Fruit fly (Drosophila melanogaster): ENCODE data around the gene CG42832.
A peak's percentile ranks its signal among the peaks of the same experiment; 100 is the strongest.

The CG42832 gene

dm6 chr3L:11648410-11648809, 38.5 kb downstream of the CG42832 start, which contains the start of the genes RIOK1 and Polr3H (continued):
- TF ChIP-seq tll (GFP tag; optimal IDR thresholded peaks at IDR 0.05) (no peak), gro (GFP tag; optimal IDR thresholded peaks at IDR 0.05) (peak; percentile 80), cato (GFP tag; optimal IDR thresholded peaks at IDR 0.05; ENCODE audit: borderline replicate concordance) (peak; percentile 41), ac (GFP tag; optimal IDR thresholded peaks at IDR 0.05) (no peak), eve (GFP tag; optimal IDR thresholded peaks at IDR 0.05) (no peak), eyg (GFP tag; optimal IDR thresholded peaks at IDR 0.05) (peak; percentile 18), CG8924 (tag; optimal IDR thresholded peaks at IDR 0.05) (no peak), CG10543 (GFP tag; optimal IDR thresholded peaks at IDR 0.05) (no peak), ATbp (GFP tag; optimal IDR thresholded peaks at IDR 0.05) (no peak), CG16863 (GFP tag; optimal IDR thresholded peaks at IDR 0.05) (peak; percentile 61), CHES-1-like (GFP tag; optimal IDR thresholded peaks at IDR 0.05) (peak; percentile 68), Sry-β (GFP tag; optimal IDR thresholded peaks at IDR 0.05) (peak; percentile 56), ftz-f1 (GFP tag; optimal IDR thresholded peaks at IDR 0.05) (no peak), pita (GFP tag; optimal IDR thresholded peaks at IDR 0.05) (no peak), HHEX (GFP tag; optimal IDR thresholded peaks at IDR 0.05) (no peak), so (GFP tag; IDR thresholded peaks at IDR 0.05) (no peak), Scr (GFP tag; IDR thresholded peaks at IDR 0.05; ENCODE audit: partially characterized antibody) (peak; percentile 34; the same call in 1 of the 2 replicates), CG32767 (GFP tag; IDR thresholded peaks at IDR 0.05) (peak; percentile 11; the same call in 1 of the 2 replicates), z (GFP tag; IDR thresholded peaks at IDR 0.05) (no peak), CG9215 (GFP tag; IDR thresholded peaks at IDR 0.05) (peak; percentile 40; the same call in 1 of the 2 replicates), HLH3B (GFP tag; IDR thresholded peaks at IDR 0.05) (peak; percentile 49; the same call in 1 of the 2 replicates), Oaz (GFP tag; IDR thresholded peaks at IDR 0.05) (peak; percentile 27; the same call in 1 of the 2 replicates), CG1603 (tag; optimal IDR thresholded peaks at IDR 0.05) (no peak), tgo (GFP tag; IDR thresholded peaks at IDR 0.05) (peak; percentile 74), CG18599 (GFP tag; optimal IDR thresholded peaks at IDR 0.05) (no peak), row (GFP tag; IDR thresholded peaks at IDR 0.05) (peak; percentile 88), CG17568 (GFP tag; optimal IDR thresholded peaks at IDR 0.05) (no peak), cwo (GFP tag; optimal IDR thresholded peaks at IDR 0.05) (peak; percentile 82), mirr (GFP tag; optimal IDR thresholded peaks at IDR 0.05) (no peak), seq (GFP tag; IDR thresholded peaks at IDR 0.05) (no peak), ems (GFP tag; optimal IDR thresholded peaks at IDR 0.05) (peak; percentile 83), Fer3 (tag; optimal IDR thresholded peaks at IDR 0.05) (peak; percentile 67), Sox100B (GFP tag; optimal IDR thresholded peaks at IDR 0.05) (no peak), CG18476 (GFP tag; optimal IDR thresholded peaks at IDR 0.05) (peak; percentile 72), nau (GFP tag; optimal IDR thresholded peaks at IDR 0.05) (no peak), ssp (GFP tag; IDR thresholded peaks at IDR 0.05) (0 out of 2 replicates have a peak, but pooled peaks have one; percentile 40), lbe (GFP tag; optimal IDR thresholded peaks at IDR 0.05) (no peak), klu (GFP tag; IDR thresholded peaks at IDR 0.05) (0 out of 2 replicates have a peak, but pooled peaks have one; percentile 28), CG10979 (tag; optimal IDR thresholded peaks at IDR 0.05) (peak; percentile 55), CG6689 (GFP tag; IDR thresholded peaks at IDR 0.05) (peak; percentile 58), CG10654 (GFP tag; optimal IDR thresholded peaks at IDR 0.05) (peak; percentile 65), CG34376 (GFP tag; optimal IDR thresholded peaks at IDR 0.05) (no peak), CG18011 (GFP tag; optimal IDR thresholded peaks at IDR 0.05) (peak; percentile 59), CG7372 (GFP tag; IDR thresholded peaks at IDR 0.05) (peak; percentile 54; the same call in 1 of the 2 replicates), gfzf (GFP tag; optimal IDR thresholded peaks at IDR 0.05) (peak; percentile 62), btn (GFP tag; optimal IDR thresholded peaks at IDR 0.05) (no peak), sisA (GFP tag; IDR thresholded peaks at IDR 0.05) (peak; percentile 56), Awh (GFP tag; IDR thresholded peaks at IDR 0.05) (no peak), CrebB (tag; optimal IDR thresholded peaks at IDR 0.05) (peak; percentile 29), br (optimal IDR thresholded peaks at IDR 0.05) (no peak), Lpt (GFP tag; optimal IDR thresholded peaks at IDR 0.05) (no peak)

Measured in whole organism, embryonic.